Fruit fly (Drosophila melanogaster) whole organism, prepupa: Measurements from ENCODE around the gene ras.

Experiments used
- Blimp-1 ChIP-seq: fragments of 200-800 bp; sonication (Bioruptor generic); optimal IDR thresholded peaks from 3 replicates; lab custom pipeline; 2017; ENCODE audit warnings: missing biosample characterization, missing genetic modification characterization, mild to moderate bottlenecking, moderate library complexity, missing genetic modification reagents
- CG10631 ChIP-seq: fragments of 200-800 bp; sonication (Bioruptor generic); optimal IDR thresholded peaks from 2 replicates; lab custom pipeline; 2016; ENCODE audit warnings: missing biosample characterization, missing genetic modification characterization
- CG10669 ChIP-seq: fragments of 200-800 bp; sonication (Bioruptor generic); optimal IDR thresholded peaks from 3 replicates; lab custom pipeline; 2018; ENCODE audit warnings: missing biosample characterization, mild to moderate bottlenecking, missing genetic modification characterization, moderate library complexity
- CG3032 ChIP-seq: fragments of 200-800 bp; optimal IDR thresholded peaks from 2 replicates; lab custom pipeline; 2019; ENCODE audit warnings: missing biosample characterization, mild to moderate bottlenecking, missing genetic modification characterization, moderate library complexity
- CG34406 ChIP-seq: fragments of 200-800 bp; sonication (Bioruptor generic); optimal IDR thresholded peaks from 3 replicates; lab custom pipeline; 2016; ENCODE audit warnings: missing biosample characterization, missing genetic modification characterization
- CG3919 ChIP-seq: fragments of 200-800 bp; sonication (Bioruptor generic); optimal IDR thresholded peaks from 3 replicates; lab custom pipeline; 2016; ENCODE audit warnings: missing biosample characterization, missing genetic modification characterization
- CG6163 ChIP-seq: fragments of 200-800 bp; sonication (Bioruptor generic); IDR thresholded peaks from 3 replicates; pipeline ENCODE4 v1.3.6; 2022; ENCODE audit warnings: missing biosample characterization, missing genetic modification characterization
- CG6276 ChIP-seq: fragments of 200-800 bp; sonication (Bioruptor generic); optimal IDR thresholded peaks from 2 replicates; lab custom pipeline; 2017; ENCODE audit warnings: missing biosample characterization, mild to moderate bottlenecking, missing genetic modification characterization
- CG6792 ChIP-seq: fragments of 200-800 bp; sonication (Bioruptor generic); optimal IDR thresholded peaks from 3 replicates; lab custom pipeline; 2016; ENCODE audit warnings: missing biosample characterization, missing genetic modification characterization
- CG6808 ChIP-seq: fragments of 200-800 bp; sonication (Bioruptor generic); optimal IDR thresholded peaks from 3 replicates; lab custom pipeline; 2017; ENCODE audit warnings: missing biosample characterization, missing genetic modification characterization, mild to moderate bottlenecking, moderate library complexity, missing genetic modification reagents
- CG7368 ChIP-seq: fragments of 200-800 bp; sonication (Bioruptor generic); optimal IDR thresholded peaks from 3 replicates; lab custom pipeline; 2016; ENCODE audit warnings: missing biosample characterization, missing genetic modification characterization
- CG8119 ChIP-seq: fragments of 200-800 bp; sonication (Bioruptor generic); IDR thresholded peaks from 3 replicates; pipeline ENCODE4 v1.3.6; 2022; ENCODE audit warnings: missing biosample characterization, missing genetic modification characterization
- CG9139 ChIP-seq: fragments of 200-800 bp; sonication (Bioruptor generic); optimal IDR thresholded peaks from 3 replicates; lab custom pipeline; 2017; ENCODE audit warnings: missing biosample characterization, mild to moderate bottlenecking, missing genetic modification characterization
- Eip78C ChIP-seq: fragments of 200-800 bp; sonication (Bioruptor generic); peaks from one replicate; lab custom pipeline; 2016; ENCODE audit warnings: missing biosample characterization, missing genetic modification characterization
- Eip93F ChIP-seq: fragments of 200-800 bp; sonication (Bioruptor generic); optimal IDR thresholded peaks from 2 replicates; lab custom pipeline; 2016; ENCODE audit warnings: missing biosample characterization, mild to moderate bottlenecking, missing genetic modification characterization
- Ets21C ChIP-seq: fragments of 200-800 bp; sonication (Bioruptor generic); optimal IDR thresholded peaks from 3 replicates; lab custom pipeline; 2016; ENCODE audit warnings: missing biosample characterization, missing genetic modification characterization
- Gug ChIP-seq: fragments of 200-800 bp; sonication (Bioruptor generic); IDR thresholded peaks from 2 replicates; pipeline ENCODE4 v1.3.6; 2022; ENCODE audit warnings: missing biosample characterization, missing genetic modification characterization
- Hr38 ChIP-seq: sonication (Bioruptor generic); optimal IDR thresholded peaks from 2 replicates; lab custom pipeline; 2016; ENCODE audit warnings: missing biosample characterization, missing genetic modification characterization
- Hr4 ChIP-seq: fragments of 200-800 bp; sonication (Bioruptor generic); optimal IDR thresholded peaks from 3 replicates; lab custom pipeline; 2016; ENCODE audit warnings: missing biosample characterization, missing genetic modification characterization
- Smox ChIP-seq: fragments of 200-800 bp; sonication (Bioruptor generic); optimal IDR thresholded peaks from 3 replicates; lab custom pipeline; 2016; ENCODE audit warnings: missing biosample characterization, missing genetic modification characterization
- Sox102F ChIP-seq: fragments of 200-800 bp; sonication (Bioruptor generic); optimal IDR thresholded peaks from 2 replicates; lab custom pipeline; 2016; ENCODE audit warnings: missing biosample characterization, mild to moderate bottlenecking, missing genetic modification characterization
- Sox14 ChIP-seq: fragments of 200-800 bp; sonication (Bioruptor generic); optimal IDR thresholded peaks from 3 replicates; lab custom pipeline; 2016; ENCODE audit warnings: missing biosample characterization, missing genetic modification characterization
- achi ChIP-seq: fragments of 200-800 bp; sonication (Bioruptor generic); optimal IDR thresholded peaks from 3 replicates; lab custom pipeline; 2016; ENCODE audit warnings: missing biosample characterization, missing genetic modification characterization
- cyc ChIP-seq: fragments of 200-800 bp; sonication (Bioruptor generic); optimal IDR thresholded peaks from 3 replicates; lab custom pipeline; 2016; ENCODE audit warnings: missing biosample characterization, missing genetic modification characterization
- dsx ChIP-seq: fragments of 200-800 bp; optimal IDR thresholded peaks from 3 replicates; lab custom pipeline; 2019; ENCODE audit warnings: missing biosample characterization, mild to moderate bottlenecking, missing genetic modification characterization, moderate library complexity; ENCODE audit not compliant: poor library complexity, severe bottlenecking
- eg ChIP-seq: fragments of 200-800 bp; sonication (Bioruptor generic); IDR thresholded peaks from 3 replicates; pipeline ENCODE4 v1.3.6; 2022; ENCODE audit warnings: missing biosample characterization, missing genetic modification characterization
- fd59A ChIP-seq: fragments of 200-800 bp; sonication (Bioruptor generic); optimal IDR thresholded peaks from 2 replicates; lab custom pipeline; 2017; ENCODE audit warnings: missing biosample characterization, mild to moderate bottlenecking, missing genetic modification characterization, missing genetic modification reagents
- fkh ChIP-seq: fragments of 200-800 bp; sonication (Bioruptor generic); optimal IDR thresholded peaks from 3 replicates; lab custom pipeline; 2017; ENCODE audit warnings: missing biosample characterization, mild to moderate bottlenecking, missing genetic modification characterization, moderate library complexity
- lz ChIP-seq: fragments of 200-800 bp; sonication (Bioruptor generic); optimal IDR thresholded peaks from 3 replicates; lab custom pipeline; 2016; ENCODE audit warnings: missing biosample characterization, missing genetic modification characterization
- net ChIP-seq: fragments of 200-800 bp; sonication (Bioruptor generic); optimal IDR thresholded peaks from 3 replicates; lab custom pipeline; 2016; ENCODE audit warnings: missing biosample characterization, missing genetic modification characterization
- salr ChIP-seq, 2 experiments: fragments of 200-800 bp; sonication (Bioruptor generic); optimal IDR thresholded peaks; 3 replicates each; lab custom pipeline; 2016 to 2018; ENCODE audit warnings: missing biosample characterization in 2 of 2, missing genetic modification characterization in 2 of 2, mild to moderate bottlenecking in 1 of 2
- spab ChIP-seq: fragments of 200-800 bp; sonication (Bioruptor generic); optimal IDR thresholded peaks from 2 replicates; lab custom pipeline; 2017; ENCODE audit warnings: missing biosample characterization, mild to moderate bottlenecking, missing genetic modification characterization, missing genetic modification reagents
- ss ChIP-seq, 2 experiments: fragments of 200-800 bp; sonication (Bioruptor generic); optimal IDR thresholded peaks; 2 replicates in 1 of 2; 3 replicates in 1 of 2; lab custom pipeline; 2017 to 2018; ENCODE audit warnings: mild to moderate bottlenecking in 2 of 2, missing biosample characterization in 2 of 2, missing genetic modification characterization in 2 of 2, moderate library complexity in 1 of 2
- vri ChIP-seq: fragments of 200-800 bp; sonication (Bioruptor generic); optimal IDR thresholded peaks from 3 replicates; lab custom pipeline; 2016; ENCODE audit warnings: missing biosample characterization, mild to moderate bottlenecking, missing genetic modification characterization

ras gene

dm6 chrX:10771856-10772592 is 27.7 kb downstream of the ras start, which contains the start of gene CG15211 (continued):
- TF ChIP-seq Ets21C (GFP tag; lab: Kevin White, UChicago): peak; percentile 20
- no peak for TF ChIP-seq fkh (GFP tag; lab: Kevin White, UChicago)
- TF ChIP-seq cyc (GFP tag; lab: Kevin White, UChicago): peak; percentile 44
- peak; percentile 87 for TF ChIP-seq CG6276 (GFP tag; lab: Kevin White, UChicago)
- peak; percentile 82 for TF ChIP-seq Gug (GFP tag; lab: Robert Waterston, UW)
- TF ChIP-seq fd59A (GFP tag; lab: Kevin White, UChicago): peak; percentile 73
- TF ChIP-seq Smox (GFP tag; lab: Kevin White, UChicago): peak; percentile 70
- TF ChIP-seq CG6808 (GFP tag; lab: Kevin White, UChicago): peak; percentile 86
- peak; percentile 63 for TF ChIP-seq Sox102F

DNA sequence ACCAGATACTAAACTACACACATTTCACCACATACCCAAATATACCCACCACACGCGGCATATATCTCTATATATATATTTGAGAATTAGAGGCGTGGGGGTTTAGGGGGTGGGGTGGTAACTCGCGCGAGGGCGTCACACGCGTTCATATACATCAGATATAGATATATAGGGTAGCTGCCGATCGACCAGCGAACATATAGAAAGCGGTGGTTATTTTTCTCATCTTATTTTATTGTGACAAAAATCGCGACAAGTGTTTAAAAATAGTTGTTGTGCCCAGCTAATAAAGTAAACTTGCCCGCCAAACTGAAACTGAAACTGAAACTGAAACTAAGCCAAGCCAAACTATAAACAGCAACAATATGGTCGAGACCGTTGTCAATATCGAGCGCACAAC is 28.3 kb downstream of the ras start:
- TF ChIP-seq vri (GFP tag; lab: Kevin White, UChicago): no peak
- no peak for TF ChIP-seq achi (GFP tag; lab: Kevin White, UChicago)
- TF ChIP-seq Hr38 (GFP tag; lab: Kevin White, UChicago): no peak
- peak; percentile 60 for TF ChIP-seq Eip78C
- TF ChIP-seq ss (GFP tag; optimal IDR thresholded peaks at IDR 0.05; lab: Kevin White, UChicago): no peak
- TF ChIP-seq Eip93F (GFP tag; lab: Kevin White, UChicago): no peak
- TF ChIP-seq lz (GFP tag; lab: Kevin White, UChicago): no peak
- TF ChIP-seq Blimp-1 (GFP tag; lab: Kevin White, UChicago): no peak
- no peak for TF ChIP-seq CG3919 (GFP tag; lab: Kevin White, UChicago)

DNA sequence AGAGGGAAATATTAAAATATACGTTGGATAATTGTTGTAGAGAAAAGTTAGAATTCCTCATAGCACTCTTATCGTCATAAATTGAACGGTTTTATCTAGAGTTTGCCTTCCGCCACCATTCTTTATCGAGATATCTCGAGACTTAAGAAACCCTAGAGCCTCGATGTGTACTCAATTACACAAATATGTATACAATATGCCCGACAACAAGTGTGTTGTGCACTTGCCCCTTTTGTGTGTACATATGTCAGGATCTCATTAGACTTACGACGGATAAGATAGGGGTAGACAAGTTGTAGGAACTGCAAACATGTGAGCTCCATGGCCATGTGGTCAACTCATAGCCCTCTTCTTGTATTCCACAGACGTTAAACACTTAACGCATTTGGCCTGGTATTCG is 29.3 kb downstream of the ras start:
- TF ChIP-seq eg (no peak), CG3919 (GFP tag; lab: Kevin White, UChicago) (peak; percentile 8), salr (GFP tag; optimal IDR thresholded peaks at IDR 0.05; lab: Kevin White, UChicago) (peak in 1 of 2 experiments; percentile 0), CG9139 (GFP tag; lab: Kevin White, UChicago) (peak; percentile 24), net (GFP tag; lab: Kevin White, UChicago) (peak; percentile 12), CG8119 (GFP tag; lab: Robert Waterston, UW) (0 out of 3 replicates have a peak, but pooled peaks have one; percentile 20), CG34406 (GFP tag; lab: Kevin White, UChicago) (no peak), CG6808 (GFP tag; lab: Kevin White, UChicago) (peak; percentile 29), Eip78C (peak; percentile 67), Hr4 (no peak), fd59A (GFP tag; lab: Kevin White, UChicago) (no peak), lz (GFP tag; lab: Kevin White, UChicago) (no peak), Ets21C (GFP tag; lab: Kevin White, UChicago) (no peak), spab (GFP tag; lab: Kevin White, UChicago) (peak; percentile 2), Blimp-1 (GFP tag; lab: Kevin White, UChicago) (no peak), CG10631 (GFP tag; lab: Kevin White, UChicago) (peak; percentile 34), CG3032 (tag; lab: Kevin White, UChicago) (no peak), CG6276 (GFP tag; lab: Kevin White, UChicago) (peak; percentile 3), CG7368 (GFP tag; lab: Kevin White, UChicago) (no peak), Sox14 (no peak), CG6792 (GFP tag; lab: Kevin White, UChicago) (no peak), ss (GFP tag; optimal IDR thresholded peaks at IDR 0.05; lab: Kevin White, UChicago) (peak; percentile 11 to 64), CG6163 (GFP tag; lab: Robert Waterston, UW) (no peak), Smox (GFP tag; lab: Kevin White, UChicago) (no peak), CG10669 (peak; percentile 39), cyc (GFP tag; lab: Kevin White, UChicago) (no peak), dsx (GFP tag; lab: Kevin White, UChicago) (no peak), fkh (GFP tag; lab: Kevin White, UChicago) (peak; percentile 57)
- TF ChIP-seq, all 60 proteins: peak for 13
